Fruit fly (Drosophila melanogaster) whole organism, embryonic: ENCODE data around the gene Srg3.

Source experiments
- CG10462 ChIP-seq: fragments of 200-800 bp; sonication (Bioruptor generic); optimal IDR thresholded peaks from 2 replicates; lab custom pipeline; 2016; ENCODE audit warnings: missing biosample characterization, missing genetic modification characterization
- CG10959 ChIP-seq: fragments of 200-800 bp; sonication (Bioruptor generic); IDR thresholded peaks from 2 replicates; pipeline ENCODE4 v1.3.6; 2022; ENCODE audit warnings: missing biosample characterization, missing genetic modification characterization
- CG11085 ChIP-seq: fragments of 200-800 bp; sonication (Bioruptor generic); IDR thresholded peaks from 2 replicates; pipeline ENCODE4 v1.3.6; 2022; ENCODE audit warnings: missing biosample characterization, missing genetic modification characterization
- CG12155 ChIP-seq: fragments of 200-800 bp; sonication (Bioruptor generic); optimal IDR thresholded peaks from 3 replicates; lab custom pipeline; 2016; ENCODE audit warnings: missing biosample characterization, missing genetic modification characterization
- CG12391 ChIP-seq: fragments of 200-800 bp; sonication (Bioruptor generic); optimal IDR thresholded peaks from 3 replicates; lab custom pipeline; 2018; ENCODE audit warnings: missing biosample characterization, mild to moderate bottlenecking, missing genetic modification characterization, moderate library complexity
- CG12942 ChIP-seq: fragments of 200-800 bp; sonication (Bioruptor generic); optimal IDR thresholded peaks from 3 replicates; lab custom pipeline; 2016; ENCODE audit warnings: missing biosample characterization, missing genetic modification characterization
- CG13123 ChIP-seq: fragments of 200-800 bp; sonication (Bioruptor generic); optimal IDR thresholded peaks from 2 replicates; lab custom pipeline; 2016; ENCODE audit warnings: missing biosample characterization, missing genetic modification characterization
- CG17359 ChIP-seq: fragments of 200-800 bp; sonication (Bioruptor generic); optimal IDR thresholded peaks from 3 replicates; lab custom pipeline; 2018; ENCODE audit warnings: missing biosample characterization, mild to moderate bottlenecking, missing genetic modification characterization, moderate library complexity
- CG17912 ChIP-seq: fragments of 200-800 bp; sonication (Bioruptor generic); optimal IDR thresholded peaks from 2 replicates; lab custom pipeline; 2018; ENCODE audit warnings: missing biosample characterization, mild to moderate bottlenecking, missing genetic modification characterization
- CG2202 ChIP-seq: fragments of 200-800 bp; sonication (Bioruptor generic); optimal IDR thresholded peaks from 2 replicates; lab custom pipeline; 2018; ENCODE audit warnings: missing biosample characterization, mild to moderate bottlenecking, missing genetic modification characterization
- CG3838 ChIP-seq: fragments of 200-800 bp; sonication (Bioruptor generic); optimal IDR thresholded peaks from 3 replicates; lab custom pipeline; 2016; ENCODE audit warnings: missing biosample characterization, missing genetic modification characterization
- CG3995 ChIP-seq: fragments of 200-800 bp; sonication (Bioruptor generic); optimal IDR thresholded peaks from 3 replicates; lab custom pipeline; 2016; ENCODE audit warnings: missing biosample characterization, missing genetic modification characterization
- CG4707 ChIP-seq: fragments of 200-800 bp; sonication (Bioruptor generic); optimal IDR thresholded peaks from 2 replicates; lab custom pipeline; 2018; ENCODE audit warnings: missing biosample characterization, mild to moderate bottlenecking, missing genetic modification characterization, moderate library complexity
- CG7963 ChIP-seq: fragments of 200-800 bp; sonication (Bioruptor generic); IDR thresholded peaks from 3 replicates; pipeline ENCODE4 v1.3.6; 2022; ENCODE audit warnings: missing biosample characterization, missing genetic modification characterization; ENCODE audit not compliant: partially characterized antibody
- CG8478 ChIP-seq: fragments of >200 bp; optimal IDR thresholded peaks from 2 replicates; lab custom pipeline; 2018
- CG9215 ChIP-seq: fragments of 200-800 bp; sonication (Bioruptor generic); IDR thresholded peaks from 2 replicates; pipeline ENCODE4 v1.3.6; 2022; ENCODE audit warnings: missing biosample characterization, missing genetic modification characterization
- CHES-1-like ChIP-seq: fragments of 200-800 bp; sonication (Bioruptor generic); optimal IDR thresholded peaks from 2 replicates; lab custom pipeline; 2016; ENCODE audit warnings: missing biosample characterization, missing genetic modification characterization
- Dad ChIP-seq: fragments of 200-800 bp; sonication (Bioruptor generic); optimal IDR thresholded peaks from 3 replicates; lab custom pipeline; 2016; ENCODE audit warnings: missing biosample characterization, missing genetic modification characterization
- Deaf1 ChIP-seq: fragments of 200-800 bp; optimal IDR thresholded peaks from 3 replicates; lab custom pipeline; 2019; ENCODE audit warnings: missing biosample characterization, mild to moderate bottlenecking, missing genetic modification characterization, moderate library complexity
- Dek ChIP-seq: fragments of 200-800 bp; sonication (Bioruptor generic); optimal IDR thresholded peaks from 3 replicates; lab custom pipeline; 2019; ENCODE audit warnings: missing biosample characterization, mild to moderate bottlenecking, missing genetic modification characterization, moderate library complexity
- Dip2 ChIP-seq: fragments of 200-800 bp; sonication (Bioruptor generic); IDR thresholded peaks from 2 replicates; pipeline ENCODE4 v1.3.6; 2022; ENCODE audit warnings: missing biosample characterization, missing genetic modification characterization
- Dip3 ChIP-seq: fragments of 200-800 bp; sonication (Bioruptor generic); optimal IDR thresholded peaks from 3 replicates; lab custom pipeline; 2016; ENCODE audit warnings: missing biosample characterization, missing genetic modification characterization
- HLH3B ChIP-seq: fragments of 200-800 bp; sonication (Bioruptor generic); IDR thresholded peaks from 2 replicates; pipeline ENCODE4 v1.3.6; 2022; ENCODE audit warnings: missing biosample characterization, missing genetic modification characterization
- Hand ChIP-seq: fragments of 200-800 bp; sonication (Bioruptor generic); optimal IDR thresholded peaks from 2 replicates; lab custom pipeline; 2017; ENCODE audit warnings: mild to moderate bottlenecking, missing biosample characterization, missing genetic modification reagents, missing genetic modification characterization
- Hr39 ChIP-seq: fragments of >200 bp; optimal IDR thresholded peaks from 2 replicates; lab custom pipeline; 2017
- NC2β ChIP-seq: fragments of 200-800 bp; sonication (Bioruptor generic); optimal IDR thresholded peaks from 2 replicates; lab custom pipeline; 2016; ENCODE audit warnings: missing biosample characterization, missing genetic modification characterization
- Nf-YA ChIP-seq: fragments of 200-800 bp; sonication (Bioruptor generic); IDR thresholded peaks from 2 replicates; pipeline ENCODE4 v1.3.6; 2022; ENCODE audit warnings: missing biosample characterization, missing genetic modification characterization
- Pdp1 ChIP-seq, 2 experiments: fragments of 200-800 bp; sonication (Bioruptor generic); optimal IDR thresholded peaks; 3 replicates each; lab custom pipeline; 2016; ENCODE audit warnings: missing biosample characterization in 2 of 2, missing genetic modification characterization in 2 of 2, mild to moderate bottlenecking in 1 of 2, moderate library complexity in 1 of 2
- Sox102F ChIP-seq: fragments of 200-800 bp; sonication (Bioruptor generic); optimal IDR thresholded peaks from 2 replicates; lab custom pipeline; 2018; ENCODE audit warnings: missing biosample characterization, mild to moderate bottlenecking, missing genetic modification characterization, moderate library complexity
- Ssrp ChIP-seq: fragments of 200-800 bp; sonication (Bioruptor generic); optimal IDR thresholded peaks from 2 replicates; lab custom pipeline; 2018; ENCODE audit warnings: missing biosample characterization, mild to moderate bottlenecking, missing genetic modification characterization, moderate library complexity
- btn ChIP-seq: fragments of 200-800 bp; sonication (Bioruptor generic); optimal IDR thresholded peaks from 2 replicates; lab custom pipeline; 2016; ENCODE audit warnings: missing biosample characterization, missing genetic modification characterization
- cato ChIP-seq: fragments of 200-800 bp; sonication (Bioruptor generic); optimal IDR thresholded peaks from 2 replicates; lab custom pipeline; 2016; ENCODE audit warnings: missing biosample characterization, missing genetic modification characterization, borderline replicate concordance
- cg ChIP-seq: fragments of 200-800 bp; sonication (Bioruptor generic); optimal IDR thresholded peaks from 3 replicates; lab custom pipeline; 2019; ENCODE audit warnings: missing biosample characterization, mild to moderate bottlenecking, missing genetic modification characterization, moderate library complexity
- ewg ChIP-seq: fragments of 200-800 bp; sonication (Bioruptor generic); optimal IDR thresholded peaks from 3 replicates; lab custom pipeline; 2017; ENCODE audit warnings: mild to moderate bottlenecking, missing biosample characterization, missing genetic modification reagents, missing genetic modification characterization
- fd102C ChIP-seq: fragments of 200-800 bp; sonication (Bioruptor generic); optimal IDR thresholded peaks from 2 replicates; lab custom pipeline; 2018; ENCODE audit warnings: missing biosample characterization, mild to moderate bottlenecking, missing genetic modification characterization, moderate library complexity
- fd3F ChIP-seq: fragments of 200-800 bp; sonication (Bioruptor generic); optimal IDR thresholded peaks from 2 replicates; lab custom pipeline; 2018; ENCODE audit warnings: missing biosample characterization, mild to moderate bottlenecking, missing genetic modification characterization, moderate library complexity
- fru ChIP-seq: fragments of >200 bp; optimal IDR thresholded peaks from 2 replicates; lab custom pipeline; 2017
- gce ChIP-seq: fragments of 200-800 bp; sonication (Bioruptor generic); IDR thresholded peaks from 3 replicates; pipeline ENCODE4 v1.3.6; 2022; ENCODE audit warnings: missing biosample characterization, missing genetic modification characterization
- h ChIP-seq: fragments of >200 bp; optimal IDR thresholded peaks from 2 replicates; lab custom pipeline; 2017
- kay ChIP-seq: fragments of 200-800 bp; sonication (Bioruptor generic); optimal IDR thresholded peaks from 2 replicates; lab custom pipeline; 2016; ENCODE audit warnings: missing biosample characterization, missing genetic modification characterization
- knrl ChIP-seq: fragments of 200-800 bp; sonication (Bioruptor generic); IDR thresholded peaks from 3 replicates; pipeline ENCODE4 v1.3.6; 2022; ENCODE audit warnings: missing biosample characterization, missing genetic modification characterization; ENCODE audit not compliant: partially characterized antibody
- oc ChIP-seq: fragments of 200-800 bp; sonication (Bioruptor generic); optimal IDR thresholded peaks from 2 replicates; lab custom pipeline; 2018; ENCODE audit warnings: missing biosample characterization, mild to moderate bottlenecking, missing genetic modification characterization, moderate library complexity
- org-1 ChIP-seq: fragments of 200-800 bp; sonication (Bioruptor generic); optimal IDR thresholded peaks from 2 replicates; lab custom pipeline; 2017; ENCODE audit warnings: missing biosample characterization, missing genetic modification characterization
- peb ChIP-seq: fragments of 200-800 bp; sonication (Bioruptor generic); IDR thresholded peaks from 2 replicates; pipeline ENCODE4 v1.3.6; 2022; ENCODE audit warnings: missing biosample characterization, missing genetic modification characterization
- sc ChIP-seq, 3 experiments: fragments of >200 bp in 2 of 3; fragments of 200-800 bp in 1 of 3; sonication (Bioruptor generic) in 1 of 3; optimal IDR thresholded peaks; 2 replicates in 2 of 3; 3 replicates in 1 of 3; lab custom pipeline; 2017; ENCODE audit warnings: mild to moderate bottlenecking in 1 of 3, missing biosample characterization in 1 of 3, missing genetic modification characterization in 1 of 3, missing genetic modification reagents in 1 of 3
- sr ChIP-seq: fragments of 200-800 bp; sonication (Bioruptor generic); IDR thresholded peaks from 3 replicates; pipeline ENCODE4 v1.3.6; 2022; ENCODE audit warnings: missing biosample characterization, missing genetic modification characterization
- tgo ChIP-seq: fragments of 200-800 bp; sonication (Bioruptor generic); IDR thresholded peaks from 3 replicates; pipeline ENCODE4 v1.3.6; 2022; ENCODE audit warnings: missing biosample characterization, missing genetic modification characterization
- vnd ChIP-seq: fragments of 200-800 bp; sonication (Bioruptor generic); IDR thresholded peaks from 3 replicates; pipeline ENCODE4 v1.3.6; 2022; ENCODE audit warnings: missing biosample characterization, missing genetic modification characterization; ENCODE audit not compliant: partially characterized antibody
- z ChIP-seq: fragments of 200-800 bp; sonication (Bioruptor generic); IDR thresholded peaks from 3 replicates; pipeline ENCODE4 v1.3.6; 2022; ENCODE audit warnings: missing biosample characterization, missing genetic modification characterization
- zfh2 ChIP-seq: fragments of 200-800 bp; sonication (Bioruptor generic); optimal IDR thresholded peaks from 2 replicates; lab custom pipeline; 2016; ENCODE audit warnings: missing biosample characterization, missing genetic modification characterization

The Srg3 gene

dm6 chr3L:9426656-9427294 is 16.3 kb upstream of the Srg3 start, which contains the start of the genes Atat and Shc (continued):
- TF ChIP-seq fru (lab: Kevin White, UChicago) (no peak), oc (tag; lab: Kevin White, UChicago) (peak; percentile 97), z (peak; percentile 73; the same call in 2 of the 3 replicates), vnd (GFP tag; lab: Robert Waterston, UW) (peak; percentile 93), zfh2 (GFP tag; lab: Kevin White, UChicago) (peak; percentile 100), CG10959 (GFP tag; lab: Robert Waterston, UW) (peak; percentile 99), fd3F (GFP tag; lab: Kevin White, UChicago) (peak; percentile 99), CG12391 (tag; lab: Kevin White, UChicago) (peak; percentile 99), peb (peak; percentile 99), Hand (GFP tag; lab: Kevin White, UChicago) (peak; percentile 93), h (lab: Kevin White, UChicago) (no peak), Ssrp (tag; lab: Kevin White, UChicago) (peak; percentile 99), Nf-YA (GFP tag; lab: Robert Waterston, UW) (peak; percentile 99), cato (GFP tag; lab: Kevin White, UChicago) (peak; percentile 99), gce (GFP tag; lab: Robert Waterston, UW) (peak; percentile 98), cg (GFP tag; lab: Kevin White, UChicago) (peak; percentile 2), CHES-1-like (GFP tag; lab: Kevin White, UChicago) (peak; percentile 100), CG10462 (GFP tag; lab: Kevin White, UChicago) (peak; percentile 99), btn (GFP tag; lab: Kevin White, UChicago) (peak; percentile 98), sc (optimal IDR thresholded peaks at IDR 0.05; lab: Kevin White, UChicago) (no peak), sc (GFP tag; optimal IDR thresholded peaks at IDR 0.05; lab: Kevin White, UChicago) (peak; percentile 96), CG4707 (GFP tag; lab: Kevin White, UChicago) (peak; percentile 81), Deaf1 (peak; percentile 84), kay (peak; percentile 99), knrl (GFP tag; lab: Robert Waterston, UW) (peak; percentile 96), Dad (GFP tag; lab: Kevin White, UChicago) (peak; percentile 99), tgo (GFP tag; lab: Robert Waterston, UW) (peak; percentile 100), CG7963 (GFP tag; lab: Robert Waterston, UW) (peak; percentile 64; the same call in 1 of the 3 replicates), CG3838 (GFP tag; lab: Kevin White, UChicago) (peak; percentile 97), ewg (GFP tag; lab: Kevin White, UChicago) (peak; percentile 98), CG9215 (GFP tag; lab: Robert Waterston, UW) (peak; percentile 100), org-1 (GFP tag; lab: Kevin White, UChicago) (peak; percentile 96), Sox102F (GFP tag; lab: Kevin White, UChicago) (peak; percentile 99), CG17912 (GFP tag; lab: Kevin White, UChicago) (peak; percentile 93), sr (GFP tag; lab: Robert Waterston, UW) (peak; percentile 95), Dip2 (GFP tag; lab: Robert Waterston, UW) (peak; percentile 83), CG12155 (GFP tag; lab: Kevin White, UChicago) (peak; percentile 99), CG3995 (GFP tag; lab: Kevin White, UChicago) (peak; percentile 88), CG11085 (GFP tag; lab: Robert Waterston, UW) (peak; percentile 100), CG17359 (tag; lab: Kevin White, UChicago) (peak; percentile 98), CG8478 (lab: Kevin White, UChicago) (peak; percentile 55), Dip3 (GFP tag; lab: Kevin White, UChicago) (peak; percentile 100), CG13123 (GFP tag; lab: Kevin White, UChicago) (peak; percentile 99), NC2β (GFP tag; lab: Kevin White, UChicago) (peak; percentile 99), fd102C (GFP tag; lab: Kevin White, UChicago) (peak; percentile 77), Dek (tag; lab: Kevin White, UChicago) (peak; percentile 99), Hr39 (lab: Kevin White, UChicago) (no peak), CG12942 (peak; percentile 100), CG2202 (tag; lab: Kevin White, UChicago) (peak; percentile 96), HLH3B (GFP tag; lab: Robert Waterston, UW) (peak; percentile 100), Pdp1 (GFP tag; optimal IDR thresholded peaks at IDR 0.05; lab: Kevin White, UChicago) (peak; percentile 99 to 100)
